Fruit fly (Drosophila melanogaster): ENCODE results near the gene Usp12-46.

The Usp12-46 gene

dm6 chr3R:22781412-22781811, 30.7 kb downstream of the Usp12-46 start:
- TF ChIP-seq CG17806 (tag; optimal IDR thresholded peaks at IDR 0.05) (no peak), gl (tag; optimal IDR thresholded peaks at IDR 0.05) (no peak), CG13204 (GFP tag; optimal IDR thresholded peaks at IDR 0.05) (peak; percentile 32), CG12605 (GFP tag; IDR thresholded peaks at IDR 0.05) (peak; percentile 74), rn (GFP tag; IDR thresholded peaks at IDR 0.05) (no peak), Pif1B (GFP tag; optimal IDR thresholded peaks at IDR 0.05) (peak; percentile 54), Ets98B (GFP tag; IDR thresholded peaks at IDR 0.05) (peak; percentile 96), CG10348 (GFP tag; IDR thresholded peaks at IDR 0.05) (no peak), D1 (tag; optimal IDR thresholded peaks at IDR 0.05) (no peak), CG14655 (GFP tag; optimal IDR thresholded peaks at IDR 0.05) (peak; percentile 28), CG8159 (tag; optimal IDR thresholded peaks at IDR 0.05) (no peak), Pif1A (GFP tag; optimal IDR thresholded peaks at IDR 0.05) (peak; percentile 57), Snoo (tag; optimal IDR thresholded peaks at IDR 0.05) (no peak), CG15710 (tag; optimal IDR thresholded peaks at IDR 0.05) (peak; percentile 16), CG32121 (GFP tag; IDR thresholded peaks at IDR 0.05) (peak; percentile 95), EcR (GFP tag; optimal IDR thresholded peaks at IDR 0.05) (peak; percentile 28), CG4496 (GFP tag; IDR thresholded peaks at IDR 0.05) (peak; percentile 82), CG8301 (tag; optimal IDR thresholded peaks at IDR 0.05) (no peak), fd96Ca (GFP tag; IDR thresholded peaks at IDR 0.05) (peak; percentile 95), CG9948 (tag; optimal IDR thresholded peaks at IDR 0.05) (no peak)

DNA sequence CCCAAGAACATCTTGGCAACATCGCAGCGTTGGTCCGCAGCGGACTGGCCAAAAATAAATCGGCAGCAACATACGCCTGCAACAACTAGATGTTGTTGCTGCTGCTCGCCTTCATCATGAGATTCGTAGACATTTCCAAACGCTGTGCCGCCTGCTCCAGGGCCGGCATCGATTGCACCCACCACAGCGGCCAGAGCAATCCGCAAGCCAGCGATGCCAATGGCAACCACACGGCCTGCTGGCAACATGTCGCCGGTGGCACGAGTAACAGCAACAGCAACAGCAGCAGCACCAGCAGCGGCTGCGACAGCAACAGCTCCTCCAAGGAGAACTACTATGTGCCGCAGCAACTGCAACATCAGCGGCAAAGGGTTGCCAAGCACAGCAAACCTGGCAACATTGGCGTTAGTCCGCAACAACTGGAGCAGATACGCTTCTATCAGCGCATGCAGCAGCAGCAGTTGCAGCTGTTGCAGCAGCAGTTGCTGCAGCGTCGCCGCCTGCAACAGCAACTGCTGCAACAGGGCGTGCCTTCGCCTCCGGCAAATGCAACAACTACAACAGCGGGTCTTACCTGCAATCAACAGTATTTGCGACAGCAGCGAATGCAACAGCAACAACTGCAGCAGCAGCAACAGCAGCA, 34.1 kb downstream of the Usp12-46 start:
- TF ChIP-seq CG9948 (tag; optimal IDR thresholded peaks at IDR 0.05), result no peak
- TF ChIP-seq CG15710 (tag; optimal IDR thresholded peaks at IDR 0.05), result no peak
- no peak for TF ChIP-seq CG12605 (GFP tag; IDR thresholded peaks at IDR 0.05)
- no peak for TF ChIP-seq gl (tag; optimal IDR thresholded peaks at IDR 0.05)
- no peak for TF ChIP-seq CG8159 (tag; optimal IDR thresholded peaks at IDR 0.05)
- TF ChIP-seq CG17806 (tag; optimal IDR thresholded peaks at IDR 0.05), result no peak
- no peak for TF ChIP-seq EcR (GFP tag; optimal IDR thresholded peaks at IDR 0.05)
- TF ChIP-seq D1 (tag; optimal IDR thresholded peaks at IDR 0.05), result no peak
- TF ChIP-seq CG34367 (tag; optimal IDR thresholded peaks at IDR 0.05), result no peak

- no peak for TF ChIP-seq fd96Ca (GFP tag; IDR thresholded peaks at IDR 0.05)
- TF ChIP-seq EcR (GFP tag; optimal IDR thresholded peaks at IDR 0.05), result no peak
- no peak for TF ChIP-seq Pif1A (GFP tag; optimal IDR thresholded peaks at IDR 0.05)
- no peak for TF ChIP-seq CG13204 (GFP tag; optimal IDR thresholded peaks at IDR 0.05)
- no peak for TF ChIP-seq CG4496 (GFP tag; IDR thresholded peaks at IDR 0.05)
- no peak for TF ChIP-seq CG15710 (tag; optimal IDR thresholded peaks at IDR 0.05)
- no peak for TF ChIP-seq Pif1B (GFP tag; optimal IDR thresholded peaks at IDR 0.05)
- TF ChIP-seq CG32121 (GFP tag; IDR thresholded peaks at IDR 0.05), result no peak
- TF ChIP-seq Snoo (tag; optimal IDR thresholded peaks at IDR 0.05), result no peak
- TF ChIP-seq D1 (tag; optimal IDR thresholded peaks at IDR 0.05), result no peak
- no peak for TF ChIP-seq CG17806 (tag; optimal IDR thresholded peaks at IDR 0.05)
- no peak for TF ChIP-seq CG8301 (tag; optimal IDR thresholded peaks at IDR 0.05)
- no peak for TF ChIP-seq CG8159 (tag; optimal IDR thresholded peaks at IDR 0.05)
- no peak for TF ChIP-seq CG10348 (GFP tag; IDR thresholded peaks at IDR 0.05)
- TF ChIP-seq CG12605 (GFP tag; IDR thresholded peaks at IDR 0.05), result no peak
- no peak for TF ChIP-seq CG34367 (tag; optimal IDR thresholded peaks at IDR 0.05)
- no peak for TF ChIP-seq Ets98B (GFP tag; IDR thresholded peaks at IDR 0.05)
- TF ChIP-seq CG9948 (tag; optimal IDR thresholded peaks at IDR 0.05), result no peak
- TF ChIP-seq gl (tag; optimal IDR thresholded peaks at IDR 0.05), result no peak
- TF ChIP-seq rn (GFP tag; IDR thresholded peaks at IDR 0.05), result no peak
These were observed 38.4 kb downstream of the Usp12-46 start for dm6 chr3R:22789106-22789505.

dm6 chr3R:22793953-22794352, 43.3 kb downstream of the Usp12-46 start:
- TF ChIP-seq CG4496 (GFP tag; IDR thresholded peaks at IDR 0.05), result no peak
- TF ChIP-seq Snoo (tag; optimal IDR thresholded peaks at IDR 0.05), result no peak
- no peak for TF ChIP-seq fd96Ca (GFP tag; IDR thresholded peaks at IDR 0.05)
- no peak for TF ChIP-seq D1 (tag; optimal IDR thresholded peaks at IDR 0.05)
- TF ChIP-seq Pif1A (GFP tag; optimal IDR thresholded peaks at IDR 0.05), result no peak
- TF ChIP-seq CG9948 (tag; optimal IDR thresholded peaks at IDR 0.05), result no peak
- TF ChIP-seq CG13204 (GFP tag; optimal IDR thresholded peaks at IDR 0.05), result no peak
- TF ChIP-seq rn (GFP tag; IDR thresholded peaks at IDR 0.05), result no peak
- TF ChIP-seq CG34367 (tag; optimal IDR thresholded peaks at IDR 0.05), result no peak
- TF ChIP-seq CG12605 (GFP tag; IDR thresholded peaks at IDR 0.05), result no peak
- no peak for TF ChIP-seq EcR (GFP tag; optimal IDR thresholded peaks at IDR 0.05)
- no peak for TF ChIP-seq CG14655 (GFP tag; optimal IDR thresholded peaks at IDR 0.05)
- no peak for TF ChIP-seq Pif1B (GFP tag; optimal IDR thresholded peaks at IDR 0.05)
- TF ChIP-seq gl (tag; optimal IDR thresholded peaks at IDR 0.05), result no peak
- TF ChIP-seq CG8301 (tag; optimal IDR thresholded peaks at IDR 0.05), result no peak

dm6 chr3R:22803655-22804341, 53.1 kb downstream of the Usp12-46 start, which contains the start of gene CG7031:
Gene CG7031, plus strand, starts transcription at chr3R:22804291.
- no peak for TF ChIP-seq CG17806 (tag; optimal IDR thresholded peaks at IDR 0.05)
- peak; percentile 65 for TF ChIP-seq CG4496 (GFP tag; IDR thresholded peaks at IDR 0.05)
- TF ChIP-seq CG34367 (tag; optimal IDR thresholded peaks at IDR 0.05), result no peak
- peak; percentile 33; the same call in 1 of the 2 replicates for TF ChIP-seq CG32121 (GFP tag; IDR thresholded peaks at IDR 0.05)
- no peak for TF ChIP-seq Snoo (tag; optimal IDR thresholded peaks at IDR 0.05)

dm6 chr3R:22807132-22807531, 56.4 kb downstream of the Usp12-46 start:
- TF ChIP-seq CG8159 (tag; optimal IDR thresholded peaks at IDR 0.05) (peak; percentile 16), CG34367 (tag; optimal IDR thresholded peaks at IDR 0.05) (no peak)

Data from whole organism, pupa.